Worm (Caenorhabditis elegans) whole organism, midembryonic: ENCODE data around the gene npr-40.

Experiments
- T22C8.4 ChIP-seq: fragments of 200-800 bp; sonication (Bioruptor generic); IDR thresholded peaks from 2 replicates; pipeline ENCODE4 v1.3.6; 2022; ENCODE audit warnings: missing genetic modification characterization, missing compliant biosample characterization
- cog-1 ChIP-seq: sonication (generic microtip); optimal IDR thresholded peaks from 2 replicates; lab custom pipeline; 2016; ENCODE audit warnings: missing genetic modification characterization, missing compliant biosample characterization
- flt-1 ChIP-seq: fragments of 200-800 bp; sonication (Bioruptor generic); IDR thresholded peaks from 2 replicates; pipeline ENCODE4 v1.3.6; 2022; ENCODE audit warnings: missing genetic modification characterization, missing compliant biosample characterization
- klf-2 ChIP-seq: fragments of 200-800 bp; sonication (Bioruptor generic); conservative IDR thresholded peaks from 2 replicates; pipeline ENCODE4 v1.3.6; 2022; ENCODE audit warnings: missing genetic modification reagents, missing genetic modification characterization, missing compliant biosample characterization
- med-1 ChIP-seq: sonication (generic microtip); optimal IDR thresholded peaks from 2 replicates; lab custom pipeline; 2017; ENCODE audit warnings: missing genetic modification characterization, mild to moderate bottlenecking, missing compliant biosample characterization, antibody characterized with exemption, missing genetic modification reagents; ENCODE audit not compliant: insufficient read depth
- ref-1 ChIP-seq: fragments of 200-800 bp; sonication (Bioruptor generic); conservative IDR thresholded peaks from 2 replicates; pipeline ENCODE4 v1.3.6; 2022; ENCODE audit warnings: missing genetic modification reagents, missing genetic modification characterization, missing compliant biosample characterization
- tab-1 ChIP-seq: fragments of 200-800 bp; sonication (Bioruptor generic); IDR thresholded peaks from 2 replicates; pipeline ENCODE4 v1.3.6; 2022; ENCODE audit warnings: missing genetic modification characterization, missing compliant biosample characterization
- ztf-23 ChIP-seq: fragments of 200-800 bp; sonication (Bioruptor generic); IDR thresholded peaks from 2 replicates; pipeline ENCODE4 v1.3.6; 2022; ENCODE audit warnings: missing genetic modification reagents, missing genetic modification characterization, missing compliant biosample characterization
- ztf-29 ChIP-seq: fragments of 200-800 bp; sonication (Bioruptor generic); IDR thresholded peaks from 2 replicates; pipeline ENCODE4 v1.3.6; 2022; ENCODE audit warnings: missing genetic modification reagents, missing genetic modification characterization, missing compliant biosample characterization

ce11 chrX:14888188-14888587 lies 30.4 kb upstream of the npr-40 start, which contains the start of gene daf-6:
- no peak for TF ChIP-seq T22C8.4 (GFP tag; lab: Robert Waterston, UW)
- TF ChIP-seq ztf-29 (GFP tag; lab: Robert Waterston, UW), result no peak
- TF ChIP-seq tab-1 (GFP tag; lab: Robert Waterston, UW), result no peak
- TF ChIP-seq med-1, result no peak
- TF ChIP-seq ref-1 (GFP tag; lab: Robert Waterston, UW), result no peak
- TF ChIP-seq cog-1 (tag; lab: Kevin White, UChicago), result no peak
- TF ChIP-seq klf-2 (GFP tag; lab: Robert Waterston, UW), result no peak
- TF ChIP-seq flt-1, result no peak
- TF ChIP-seq ztf-23 (GFP tag; lab: Robert Waterston, UW), result no peak
